Worm (Caenorhabditis elegans) whole organism, L4 larva: ENCODE data around the gene tyr-6.

ENCODE experiments used
- ceh-44 ChIP-seq: fragments of 200-800 bp; sonication (Bioruptor generic); IDR thresholded peaks from 2 replicates; pipeline ENCODE4 v1.3.6; 2022; ENCODE audit warnings: missing genetic modification reagents, missing genetic modification characterization, missing compliant biosample characterization
- cey-2 ChIP-seq: sonication (generic microtip); optimal IDR thresholded peaks from 3 replicates; lab custom pipeline; 2017; ENCODE audit warnings: missing genetic modification characterization, mild to moderate bottlenecking, missing compliant biosample characterization, antibody characterized with exemption, borderline replicate concordance; ENCODE audit not compliant: insufficient read depth
- dmd-8 ChIP-seq: fragments of 200-800 bp; sonication (Bioruptor generic); IDR thresholded peaks from 2 replicates; pipeline ENCODE4 v1.3.6; 2022; ENCODE audit warnings: missing genetic modification characterization, missing compliant biosample characterization
- lin-13 ChIP-seq: fragments of 150-350 bp; optimal IDR thresholded peaks from 2 replicates; lab custom pipeline; 2014; ENCODE audit warnings: missing biosample characterization, missing genetic modification reagents, missing genetic modification characterization
- nhr-11 ChIP-seq: fragments of 150-350 bp; optimal IDR thresholded peaks from 2 replicates; lab custom pipeline; 2014; ENCODE audit warnings: missing biosample characterization, missing genetic modification characterization
- nhr-76 ChIP-seq: fragments of 150-350 bp; optimal IDR thresholded peaks from 2 replicates; lab custom pipeline; 2014; ENCODE audit warnings: missing biosample characterization, missing genetic modification characterization
- unc-130 ChIP-seq: sonication (generic microtip); optimal IDR thresholded peaks from 2 replicates; lab custom pipeline; 2016; ENCODE audit warnings: missing genetic modification reagents, missing genetic modification characterization, missing compliant biosample characterization

- TF ChIP-seq lin-13 (GFP tag; lab: Kevin White, UChicago) (no peak), ceh-44 (GFP tag; lab: Robert Waterston, UW) (no peak), nhr-11 (tag; lab: Kevin White, UChicago) (no peak), dmd-8 (no peak), nhr-76 (tag; lab: Kevin White, UChicago) (no peak), cey-2 (tag; lab: Kevin White, UChicago) (no peak), unc-130 (no peak)
Measured at ce11 chrIV:6535908-6536307, 55.6 kb downstream of the tyr-6 start, which contains the start of gene C01G5.3.
